Worm (Caenorhabditis elegans) whole organism, mixed stage, embryonic: ENCODE data around the gene lin-49.

Experiments
- bed-3 ChIP-seq: fragments of 200-800 bp; sonication (Bioruptor generic); optimal IDR thresholded peaks from 3 replicates; lab custom pipeline; 2018; ENCODE audit warnings: mild to moderate bottlenecking, missing genetic modification characterization, moderate library complexity, missing compliant biosample characterization
- blmp-1 ChIP-seq: fragments of 150-350 bp; optimal IDR thresholded peaks from 2 replicates; lab custom pipeline; 2014; ENCODE audit warnings: missing biosample characterization, missing genetic modification characterization
- ceh-39 ChIP-seq: fragments of 150-350 bp; optimal IDR thresholded peaks from 2 replicates; lab custom pipeline; 2014; ENCODE audit warnings: missing biosample characterization, missing genetic modification characterization
- ceh-43 ChIP-seq: fragments of 200-800 bp; sonication (Bioruptor generic); optimal IDR thresholded peaks from 2 replicates; lab custom pipeline; 2018; ENCODE audit warnings: mild to moderate bottlenecking, missing genetic modification characterization, moderate library complexity, missing compliant biosample characterization
- ceh-83 ChIP-seq: fragments of 200-800 bp; sonication (Bioruptor generic); optimal IDR thresholded peaks from 2 replicates; lab custom pipeline; 2018; ENCODE audit warnings: mild to moderate bottlenecking, missing genetic modification characterization, missing compliant biosample characterization
- ces-1 ChIP-seq: fragments of 150-350 bp; optimal IDR thresholded peaks from 2 replicates; lab custom pipeline; 2014; ENCODE audit warnings: missing biosample characterization, missing genetic modification reagents, missing genetic modification characterization
- cnd-1 ChIP-seq: fragments of 200-800 bp; sonication (Bioruptor generic); optimal IDR thresholded peaks from 2 replicates; lab custom pipeline; 2018; ENCODE audit warnings: mild to moderate bottlenecking, missing genetic modification characterization, missing compliant biosample characterization
- drap-1 ChIP-seq: fragments of 200-800 bp; sonication (Bioruptor generic); optimal IDR thresholded peaks from 3 replicates; lab custom pipeline; 2018; ENCODE audit warnings: mild to moderate bottlenecking, missing genetic modification characterization, missing compliant biosample characterization
- elt-3 ChIP-seq: fragments of 150-350 bp; optimal IDR thresholded peaks from 2 replicates; lab custom pipeline; 2014; ENCODE audit warnings: missing biosample characterization, missing genetic modification characterization
- ham-2 ChIP-seq: fragments of 200-800 bp; sonication (Bioruptor generic); optimal IDR thresholded peaks from 2 replicates; lab custom pipeline; 2018; ENCODE audit warnings: mild to moderate bottlenecking, missing genetic modification characterization, missing compliant biosample characterization
- hlh-1 ChIP-seq: fragments of 150-350 bp; optimal IDR thresholded peaks from 2 replicates; lab custom pipeline; 2014; ENCODE audit warnings: missing biosample characterization, missing genetic modification reagents, missing genetic modification characterization
- lin-13 ChIP-seq: fragments of 150-350 bp; optimal IDR thresholded peaks from 2 replicates; lab custom pipeline; 2014; ENCODE audit warnings: missing biosample characterization, missing genetic modification characterization
- lsy-2 ChIP-seq: fragments of 150-350 bp; optimal IDR thresholded peaks from 2 replicates; lab custom pipeline; 2014; ENCODE audit warnings: missing biosample characterization, missing genetic modification characterization
- mep-1 ChIP-seq: fragments of 150-350 bp; optimal IDR thresholded peaks from 2 replicates; lab custom pipeline; 2017; ENCODE audit warnings: missing biosample characterization, missing genetic modification reagents, missing genetic modification characterization, inconsistent platforms
- nhr-12 ChIP-seq: fragments of 150-350 bp; optimal IDR thresholded peaks from 2 replicates; lab custom pipeline; 2014; ENCODE audit warnings: missing biosample characterization, missing genetic modification characterization
- nhr-2 ChIP-seq: fragments of 150-350 bp; optimal IDR thresholded peaks from 2 replicates; lab custom pipeline; 2014; ENCODE audit warnings: missing biosample characterization, missing genetic modification characterization
- nhr-237 ChIP-seq: fragments of 150-350 bp; optimal IDR thresholded peaks from 2 replicates; lab custom pipeline; 2014; ENCODE audit warnings: missing biosample characterization, missing genetic modification characterization
- nhr-28 ChIP-seq: fragments of 150-350 bp; optimal IDR thresholded peaks from 2 replicates; lab custom pipeline; 2014; ENCODE audit warnings: missing biosample characterization, missing genetic modification characterization
- nhr-76 ChIP-seq: sonication (generic microtip); optimal IDR thresholded peaks from 2 replicates; lab custom pipeline; 2017; ENCODE audit warnings: missing biosample characterization, missing genetic modification characterization
- pha-4 ChIP-seq: fragments of 150-350 bp; optimal IDR thresholded peaks from 2 replicates; lab custom pipeline; 2018; ENCODE audit warnings: missing biosample characterization, missing genetic modification reagents, missing genetic modification characterization
- snpc-4 ChIP-seq: fragments of 150-350 bp; optimal IDR thresholded peaks from 2 replicates; lab custom pipeline; 2014; ENCODE audit warnings: missing biosample characterization, missing genetic modification characterization
- sptf-1 ChIP-seq: sonication (generic microtip); optimal IDR thresholded peaks from 2 replicates; lab custom pipeline; 2017; ENCODE audit warnings: mild to moderate bottlenecking, missing genetic modification characterization, moderate library complexity, missing compliant biosample characterization
- tbx-8 ChIP-seq: fragments of 200-800 bp; sonication (Bioruptor generic); optimal IDR thresholded peaks from 2 replicates; lab custom pipeline; 2018; ENCODE audit warnings: mild to moderate bottlenecking, missing genetic modification characterization, moderate library complexity, missing compliant biosample characterization
- unc-120 ChIP-seq: sonication (generic microtip); optimal IDR thresholded peaks from 2 replicates; lab custom pipeline; 2017; ENCODE audit warnings: missing genetic modification characterization, missing compliant biosample characterization; ENCODE audit not compliant: poor library complexity, severe bottlenecking
- unc-39 ChIP-seq: fragments of 150-350 bp; optimal IDR thresholded peaks from 2 replicates; lab custom pipeline; 2014; ENCODE audit warnings: missing biosample characterization, missing genetic modification characterization
- unc-62 ChIP-seq: fragments of 150-350 bp; optimal IDR thresholded peaks from 2 replicates; lab custom pipeline; 2014; ENCODE audit warnings: missing biosample characterization, missing genetic modification reagents, missing genetic modification characterization
- zip-8 ChIP-seq: fragments of 150-350 bp; optimal IDR thresholded peaks from 2 replicates; lab custom pipeline; 2014; ENCODE audit warnings: missing biosample characterization, missing genetic modification characterization
- ztf-11 ChIP-seq: fragments of 150-350 bp; optimal IDR thresholded peaks from 2 replicates; lab custom pipeline; 2014; ENCODE audit warnings: missing biosample characterization, missing genetic modification characterization

Gene lin-49

ce11 chrIV:8665778-8666177 lies 45.3 kb downstream of the lin-49 start:
- TF ChIP-seq ztf-11 (tag; lab: Kevin White, UChicago), result no peak
- TF ChIP-seq lsy-2 (tag; lab: Kevin White, UChicago), result no peak
- no peak for TF ChIP-seq ceh-43 (GFP tag; lab: Kevin White, UChicago)
- no peak for TF ChIP-seq lin-13
- TF ChIP-seq nhr-12, result no peak
- TF ChIP-seq zip-8, result no peak
- no peak for TF ChIP-seq tbx-8
- no peak for TF ChIP-seq unc-120 (tag; lab: Kevin White, UChicago)
- no peak for TF ChIP-seq cnd-1
- no peak for TF ChIP-seq nhr-28 (tag; lab: Kevin White, UChicago)
- no peak for TF ChIP-seq ceh-83 (GFP tag; lab: Kevin White, UChicago)
- no peak for TF ChIP-seq unc-62
- no peak for TF ChIP-seq unc-39 (tag; lab: Kevin White, UChicago)

ce11 chrIV:8668635-8669034 lies 48.2 kb downstream of the lin-49 start, which contains the start of gene cdh-5:
cdh-5 (plus strand) TSS chrIV:8668935.
- TF ChIP-seq hlh-1 (tag; lab: Kevin White, UChicago) (no peak), blmp-1 (tag; lab: Kevin White, UChicago) (no peak), nhr-2 (no peak), ces-1 (GFP tag; lab: Kevin White, UChicago) (no peak), cnd-1 (no peak), drap-1 (GFP tag; lab: Kevin White, UChicago) (no peak), snpc-4 (tag; lab: Kevin White, UChicago) (no peak), sptf-1 (no peak), pha-4 (no peak), zip-8 (no peak), nhr-76 (tag; lab: Kevin White, UChicago) (no peak), bed-3 (GFP tag; lab: Kevin White, UChicago) (no peak), nhr-237 (no peak), mep-1 (tag; lab: Kevin White, UChicago) (no peak), elt-3 (no peak), ceh-83 (GFP tag; lab: Kevin White, UChicago) (no peak), ceh-39 (no peak), unc-62 (no peak), ham-2 (GFP tag; lab: Kevin White, UChicago) (no peak)

ce11 chrIV:8673733-8674375 lies 53.4 kb downstream of the lin-49 start:
- TF ChIP-seq nhr-237 (no peak), ces-1 (GFP tag; lab: Kevin White, UChicago) (no peak), lin-13 (no peak), bed-3 (GFP tag; lab: Kevin White, UChicago) (no peak), ceh-43 (GFP tag; lab: Kevin White, UChicago) (no peak), ham-2 (GFP tag; lab: Kevin White, UChicago) (no peak), blmp-1 (tag; lab: Kevin White, UChicago) (no peak), ceh-39 (no peak), zip-8 (no peak), unc-120 (tag; lab: Kevin White, UChicago) (no peak), cnd-1 (no peak)
